Worm (Caenorhabditis elegans): Measurements from ENCODE around the gene srt-22.
"Not testable (repeated sequence)": the region's sequence is repeated elsewhere in the genome, so short reads cannot be mapped to it uniquely, and the experiment has no call there.

srt-22 gene

DNA sequence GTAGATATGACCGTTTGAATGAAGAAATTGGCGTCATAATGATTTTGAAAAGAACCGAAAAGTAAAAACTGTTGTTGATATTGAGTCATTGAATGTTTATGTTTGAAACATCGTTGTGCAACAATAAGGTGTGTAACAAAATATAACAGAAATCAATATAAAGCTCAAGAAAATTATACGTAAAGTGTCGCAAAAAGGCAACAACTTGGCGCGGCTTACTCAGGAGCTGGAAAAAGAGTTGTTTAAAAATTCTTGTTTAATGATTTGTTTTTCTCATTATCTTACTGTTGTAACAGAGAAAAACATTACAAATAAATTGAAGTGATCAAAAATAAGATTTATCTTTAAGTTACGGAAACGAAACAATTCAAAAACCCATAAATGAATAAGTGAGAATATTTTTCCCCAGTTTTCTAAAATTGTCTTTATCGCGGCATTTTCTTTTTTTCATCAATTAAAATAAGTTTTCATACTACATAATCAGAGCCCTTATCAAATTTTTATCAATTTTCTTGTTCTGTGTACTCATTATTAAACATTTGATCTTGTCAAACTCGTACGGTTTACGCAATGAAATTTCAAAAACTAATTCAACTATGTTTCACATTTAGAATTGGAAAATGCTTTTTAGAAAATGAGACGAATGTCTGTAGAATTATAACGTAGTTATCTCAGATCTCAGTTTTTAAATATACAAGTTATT is 12.2 kb upstream of the srt-22 start, which contains the start of gene ZK1037.6:
ZK1037.6 (minus strand) TSS at position 51 of the 703 bp plus-strand sequence.
- no peak for TF ChIP-seq ceh-20 (GFP tag; IDR thresholded peaks at IDR 0.05)
- no peak for TF ChIP-seq T26A8.4 (GFP tag; IDR thresholded peaks at IDR 0.05)
- no peak for TF ChIP-seq cey-2 (tag; optimal IDR thresholded peaks at IDR 0.05; ENCODE audit: borderline replicate concordance, insufficient read depth)
- TF ChIP-seq daf-8 (GFP tag; IDR thresholded peaks at IDR 0.05), result no peak
- no peak for TF ChIP-seq daf-16 (GFP tag; optimal IDR thresholded peaks at IDR 0.05)
- TF ChIP-seq daf-16 (tag; optimal IDR thresholded peaks at IDR 0.05), result peak; percentile 15
- no peak for TF ChIP-seq lim-7 (GFP tag; IDR thresholded peaks at IDR 0.05)
- no peak for TF ChIP-seq nhr-48 (tag; optimal IDR thresholded peaks at IDR 0.05)
- TF ChIP-seq ces-1 (GFP tag; optimal IDR thresholded peaks at IDR 0.05), result no peak
- TF ChIP-seq nhr-28 (tag; optimal IDR thresholded peaks at IDR 0.05), result peak; percentile 0
- peak; percentile 9 for TF ChIP-seq pqm-1 (tag; optimal IDR thresholded peaks at IDR 0.05)
- TF ChIP-seq ceh-28 (tag; optimal IDR thresholded peaks at IDR 0.05), result no peak
- TF ChIP-seq vab-7 (GFP tag; IDR thresholded peaks at IDR 0.05), result no peak

DNA sequence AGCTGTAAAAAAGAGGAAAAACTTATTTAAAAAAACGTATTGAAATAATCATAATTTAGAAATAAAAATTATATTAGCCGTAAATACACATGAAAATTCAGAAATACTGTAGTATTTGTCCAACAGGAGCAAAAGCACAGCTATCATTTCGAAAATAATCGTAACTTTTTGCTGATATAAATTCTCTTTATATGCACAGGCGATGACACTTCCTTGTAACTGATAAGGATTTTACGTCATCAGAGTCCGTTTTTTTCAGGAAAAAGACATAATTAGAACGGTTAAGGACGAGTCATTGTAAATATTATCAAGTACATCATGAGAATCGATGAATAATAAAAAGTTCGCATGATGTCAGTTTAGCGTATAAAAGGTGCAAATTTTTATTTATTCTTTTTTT is 7.7 kb upstream of the srt-22 start:
- TF ChIP-seq lin-29 (GFP tag; IDR thresholded peaks at IDR 0.05), result no peak
- TF ChIP-seq spr-3 (GFP tag; optimal IDR thresholded peaks at IDR 0.05), result no peak
- TF ChIP-seq nhr-11 (tag; optimal IDR thresholded peaks at IDR 0.05), result no peak
- no peak for TF ChIP-seq zip-2 (tag; optimal IDR thresholded peaks at IDR 0.05)
- TF ChIP-seq madf-5 (GFP tag; IDR thresholded peaks at IDR 0.05), result no peak
- TF ChIP-seq saeg-2 (GFP tag; IDR thresholded peaks at IDR 0.05), result no peak
- TF ChIP-seq F26F4.8 (GFP tag; conservative IDR thresholded peaks at IDR 0.05), result no peak
- TF ChIP-seq nhr-102 (tag; optimal IDR thresholded peaks at IDR 0.05), result no peak
- no peak for TF ChIP-seq daf-16 (GFP tag; optimal IDR thresholded peaks at IDR 0.05)
- TF ChIP-seq daf-16 (tag; optimal IDR thresholded peaks at IDR 0.05), result peak; percentile 44
- peak; percentile 23 for TF ChIP-seq dve-1 (tag; optimal IDR thresholded peaks at IDR 0.05; ENCODE audit: insufficient read depth)
- TF ChIP-seq lin-13 (GFP tag; optimal IDR thresholded peaks at IDR 0.05), result no peak
- no peak for TF ChIP-seq nhr-42 (GFP tag; IDR thresholded peaks at IDR 0.05)
- no peak for TF ChIP-seq cey-2 (tag; optimal IDR thresholded peaks at IDR 0.05; ENCODE audit: borderline replicate concordance, insufficient read depth)
- TF ChIP-seq hlh-11 (tag; optimal IDR thresholded peaks at IDR 0.05), result peak; percentile 27
- TF ChIP-seq pqm-1 (tag; optimal IDR thresholded peaks at IDR 0.05), result peak; percentile 74
- TF ChIP-seq madf-9 (GFP tag; conservative IDR thresholded peaks at IDR 0.05), result no peak
- no peak for TF ChIP-seq dmd-8 (GFP tag; IDR thresholded peaks at IDR 0.05)
- TF ChIP-seq ceh-44 (GFP tag; IDR thresholded peaks at IDR 0.05), result no peak
- no peak for TF ChIP-seq tra-1 (GFP tag; IDR thresholded peaks at IDR 0.05)
- no peak for TF ChIP-seq zfp-2 (tag; optimal IDR thresholded peaks at IDR 0.05)
- TF ChIP-seq nhr-28 (tag; optimal IDR thresholded peaks at IDR 0.05), result peak; percentile 73
- TF ChIP-seq dmd-6 (GFP tag; IDR thresholded peaks at IDR 0.05), result peak; percentile 59
- TF ChIP-seq nhr-6 (tag; optimal IDR thresholded peaks at IDR 0.05), result peak; percentile 19

ce11 chrV:15322653-15323052 is 6.9 kb upstream of the srt-22 start, which contains the start of gene nhr-247:
TSS of gene nhr-247 (plus strand) at chrV:15322982.
- TF ChIP-seq pqm-1 (tag; optimal IDR thresholded peaks at IDR 0.05) (peak; percentile 15), dmd-6 (GFP tag; IDR thresholded peaks at IDR 0.05) (peak; percentile 65), daf-16 (tag; optimal IDR thresholded peaks at IDR 0.05) (peak; percentile 24), nhr-28 (tag; optimal IDR thresholded peaks at IDR 0.05) (peak; percentile 71)
- TF ChIP-seq daf-16 (GFP tag; optimal IDR thresholded peaks at IDR 0.05), result not testable (repeated sequence)

DNA sequence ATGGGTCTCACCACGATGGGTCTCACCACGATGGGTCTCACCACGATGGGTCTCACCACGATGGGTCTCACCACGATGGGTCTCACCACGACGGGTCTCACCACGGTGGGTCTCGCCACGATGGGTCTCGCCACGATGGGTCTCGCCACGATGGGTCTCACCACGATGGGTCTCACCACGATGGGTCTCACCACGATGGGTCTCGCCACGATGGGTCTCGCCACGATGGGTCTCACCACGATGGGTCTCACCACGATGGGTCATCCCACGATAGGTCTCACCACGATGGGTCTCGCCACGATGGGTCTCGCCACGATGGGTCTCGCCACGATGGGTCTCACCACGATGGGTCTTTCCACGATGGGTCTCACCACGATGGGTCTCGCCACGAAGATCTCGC is 6.2 kb upstream of the srt-22 start:
- TF ChIP-seq set-16 (GFP tag; IDR thresholded peaks at IDR 0.05), result peak; percentile 82
- TF ChIP-seq snpc-1.2 (GFP tag; IDR thresholded peaks at IDR 0.05), result 0 out of 2 replicates have a peak, but pooled peaks have one; percentile 12
- 0 out of 2 replicates have a peak, but pooled peaks have one; percentile 21 for TF ChIP-seq egl-43 (GFP tag; IDR thresholded peaks at IDR 0.05)
